Fruit fly (Drosophila melanogaster): ENCODE results near the gene CG32112.

DNA sequence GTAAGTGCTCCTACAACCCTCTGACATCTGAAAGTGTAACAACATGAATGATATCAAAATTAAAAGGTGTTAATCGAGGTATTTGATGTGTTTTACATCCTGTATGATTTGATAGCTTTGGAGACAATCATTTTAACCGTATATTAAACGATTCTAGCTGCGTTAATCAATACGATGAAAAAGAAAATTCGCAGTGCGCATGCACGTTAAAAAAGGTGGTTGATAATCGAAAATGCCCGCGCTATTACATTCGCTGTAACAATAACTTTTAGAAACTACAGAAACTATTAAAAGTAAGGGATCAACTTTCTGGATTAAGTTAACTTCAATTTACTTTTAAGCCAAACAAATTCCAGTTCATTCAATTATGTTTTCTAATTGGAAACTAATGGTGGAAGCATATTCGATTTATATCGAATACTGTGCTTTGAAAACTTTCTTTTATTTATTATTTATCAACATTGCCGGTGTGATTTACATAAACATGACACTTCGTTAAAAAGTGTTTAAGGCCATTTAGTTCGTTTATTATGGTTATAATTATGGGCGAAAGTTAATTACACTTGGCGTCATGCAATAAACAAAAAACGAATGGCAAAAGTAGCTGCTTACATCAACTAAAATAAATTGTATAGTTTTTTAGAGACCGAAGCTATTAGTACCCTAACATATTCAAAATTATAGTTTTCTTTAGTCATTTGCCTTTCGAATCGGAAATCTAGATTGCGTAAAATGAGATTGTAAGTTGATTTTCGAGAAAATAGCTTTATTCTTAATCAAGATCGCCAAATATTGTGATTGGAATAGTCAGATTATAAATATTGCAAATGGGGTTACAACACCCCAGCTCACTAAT, 7.4 kb downstream of the CG32112 start:
- TF ChIP-seq CG14965 (GFP tag; optimal IDR thresholded peaks at IDR 0.05; ENCODE audit: borderline replicate concordance) (no peak), CG15073 (GFP tag; optimal IDR thresholded peaks at IDR 0.05) (no peak), CG15269 (tag; optimal IDR thresholded peaks at IDR 0.05) (no peak), ara (GFP tag; IDR thresholded peaks at IDR 0.05) (no peak), CG4424 (GFP tag; optimal IDR thresholded peaks at IDR 0.05) (no peak), sima (GFP tag; optimal IDR thresholded peaks at IDR 0.05) (no peak), ci (GFP tag; IDR thresholded peaks at IDR 0.05) (no peak), Nf-YA (GFP tag; IDR thresholded peaks at IDR 0.05) (no peak), Poxn (GFP tag; IDR thresholded peaks at IDR 0.05) (no peak)
